Worm (Caenorhabditis elegans) whole organism, L2 larva: ENCODE measurements around the gene R160.14.

ENCODE experiments used
- C34F6.9 ChIP-seq: fragments of 150-350 bp; optimal IDR thresholded peaks from 2 replicates; lab custom pipeline; 2014; ENCODE audit warnings: missing biosample characterization, missing genetic modification characterization
- F13H6.1 ChIP-seq: sonication (generic microtip); optimal IDR thresholded peaks from 2 replicates; lab custom pipeline; 2016; ENCODE audit warnings: missing genetic modification characterization, missing compliant biosample characterization
- R02D3.7 ChIP-seq: fragments of 150-350 bp; optimal IDR thresholded peaks from 2 replicates; lab custom pipeline; 2014; ENCODE audit warnings: missing biosample characterization, missing genetic modification characterization
- Y55F3AM.14 ChIP-seq: fragments of 200-800 bp; sonication (Bioruptor generic); optimal IDR thresholded peaks from 2 replicates; lab custom pipeline; 2018; ENCODE audit warnings: mild to moderate bottlenecking, missing genetic modification characterization, missing compliant biosample characterization
- ZK546.5 ChIP-seq: sonication (generic microtip); optimal IDR thresholded peaks from 2 replicates; lab custom pipeline; 2017; ENCODE audit warnings: missing biosample characterization, missing genetic modification characterization
- alr-1 ChIP-seq: fragments of 150-350 bp; optimal IDR thresholded peaks from 2 replicates; lab custom pipeline; 2014; ENCODE audit warnings: missing biosample characterization, missing genetic modification characterization
- aly-2 ChIP-seq: fragments of 150-350 bp; optimal IDR thresholded peaks from 2 replicates; lab custom pipeline; 2014; ENCODE audit warnings: missing biosample characterization, missing genetic modification characterization
- blmp-1 ChIP-seq: sonication (generic microtip); optimal IDR thresholded peaks from 2 replicates; lab custom pipeline; 2017; ENCODE audit warnings: missing genetic modification characterization, mild to moderate bottlenecking, missing compliant biosample characterization, antibody characterized with exemption, moderate library complexity; ENCODE audit not compliant: insufficient read depth
- ceh-16 ChIP-seq: fragments of 150-350 bp; optimal IDR thresholded peaks from 2 replicates; lab custom pipeline; 2014; ENCODE audit warnings: missing biosample characterization, missing genetic modification characterization
- ceh-82 ChIP-seq: fragments of 150-350 bp; optimal IDR thresholded peaks from 2 replicates; lab custom pipeline; 2014; ENCODE audit warnings: missing biosample characterization, missing genetic modification characterization
- crh-2 ChIP-seq: sonication (generic microtip); optimal IDR thresholded peaks from 2 replicates; lab custom pipeline; 2017; ENCODE audit warnings: missing biosample characterization, missing genetic modification characterization
- egl-27 ChIP-seq: sonication (generic microtip); optimal IDR thresholded peaks from 3 replicates; lab custom pipeline; 2017; ENCODE audit warnings: missing biosample characterization, missing genetic modification reagents, missing genetic modification characterization
- elt-1 ChIP-seq: fragments of 150-350 bp; optimal IDR thresholded peaks from 2 replicates; lab custom pipeline; 2014; ENCODE audit warnings: missing biosample characterization, missing genetic modification characterization
- fos-1 ChIP-seq: fragments of 150-350 bp; optimal IDR thresholded peaks from 2 replicates; lab custom pipeline; 2014; ENCODE audit warnings: missing biosample characterization, missing genetic modification characterization
- gmeb-1 ChIP-seq: fragments of 150-350 bp; optimal IDR thresholded peaks from 2 replicates; lab custom pipeline; 2014; ENCODE audit warnings: missing biosample characterization, missing genetic modification characterization
- lin-11 ChIP-seq: fragments of 150-350 bp; sonication (generic microtip); optimal IDR thresholded peaks from 2 replicates; lab custom pipeline; 2014; ENCODE audit warnings: missing biosample characterization, missing genetic modification characterization, inconsistent platforms, mixed read lengths
- lin-13 ChIP-seq: fragments of 150-350 bp; optimal IDR thresholded peaks from 2 replicates; lab custom pipeline; 2014; ENCODE audit warnings: missing biosample characterization, missing genetic modification reagents, missing genetic modification characterization
- lin-39 ChIP-seq: fragments of 150-350 bp; optimal IDR thresholded peaks from 2 replicates; lab custom pipeline; 2014; ENCODE audit warnings: missing biosample characterization, missing genetic modification reagents, missing genetic modification characterization
- lsy-2 ChIP-seq, 2 experiments: fragments of 150-350 bp in 1 of 2; sonication (generic microtip) in 1 of 2; optimal IDR thresholded peaks; 2 replicates each; lab custom pipeline; 2014 to 2017; ENCODE audit warnings: missing biosample characterization in 2 of 2, missing genetic modification characterization in 2 of 2
- mab-5 ChIP-seq: fragments of 150-350 bp; optimal IDR thresholded peaks from 2 replicates; lab custom pipeline; 2014; ENCODE audit warnings: missing biosample characterization, missing genetic modification characterization
- mbf-1 ChIP-seq: sonication (generic microtip); optimal IDR thresholded peaks from 2 replicates; lab custom pipeline; 2017; ENCODE audit warnings: missing biosample characterization, missing genetic modification characterization
- mdl-1 ChIP-seq, 2 experiments: fragments of 150-350 bp in 1 of 2; sonication (generic microtip) in 1 of 2; optimal IDR thresholded peaks; 2 replicates each; lab custom pipeline; 2017; ENCODE audit warnings: missing biosample characterization in 2 of 2, missing genetic modification characterization in 2 of 2
- nhr-12 ChIP-seq: fragments of 150-350 bp; optimal IDR thresholded peaks from 2 replicates; lab custom pipeline; 2014; ENCODE audit warnings: missing biosample characterization, missing genetic modification characterization
- nhr-129 ChIP-seq: fragments of 150-350 bp; optimal IDR thresholded peaks from 2 replicates; lab custom pipeline; 2014; ENCODE audit warnings: missing biosample characterization, missing genetic modification characterization
- nhr-21 ChIP-seq: fragments of 150-350 bp; optimal IDR thresholded peaks from 2 replicates; lab custom pipeline; 2014; ENCODE audit warnings: missing biosample characterization, missing genetic modification characterization
- nhr-237 ChIP-seq: fragments of 150-350 bp; optimal IDR thresholded peaks from 2 replicates; lab custom pipeline; 2014; ENCODE audit warnings: missing biosample characterization, missing genetic modification characterization
- nhr-25 ChIP-seq: fragments of 150-350 bp; sonication (generic microtip); optimal IDR thresholded peaks from 3 replicates; lab custom pipeline; 2014; ENCODE audit warnings: missing biosample characterization, missing genetic modification characterization
- nhr-6 ChIP-seq: fragments of 150-350 bp; optimal IDR thresholded peaks from 2 replicates; lab custom pipeline; 2014; ENCODE audit warnings: missing biosample characterization, missing genetic modification characterization
- nhr-77 ChIP-seq: fragments of 150-350 bp; optimal IDR thresholded peaks from 2 replicates; lab custom pipeline; 2014; ENCODE audit warnings: missing biosample characterization, missing genetic modification characterization
- peb-1 ChIP-seq: fragments of 150-350 bp; optimal IDR thresholded peaks from 2 replicates; lab custom pipeline; 2014; ENCODE audit warnings: missing biosample characterization, missing genetic modification characterization
- sem-4 ChIP-seq: fragments of 150-350 bp; optimal IDR thresholded peaks from 2 replicates; lab custom pipeline; 2014; ENCODE audit warnings: missing biosample characterization, missing genetic modification reagents, missing genetic modification characterization
- sma-3 ChIP-seq: sonication (generic microtip); optimal IDR thresholded peaks from 2 replicates; lab custom pipeline; 2016; ENCODE audit warnings: missing genetic modification reagents, missing genetic modification characterization, missing compliant biosample characterization
- sma-9 ChIP-seq, 2 experiments: fragments of 150-350 bp in 1 of 2; sonication (generic microtip) in 1 of 2; optimal IDR thresholded peaks; 2 replicates each; lab custom pipeline; 2014 to 2016; ENCODE audit warnings: missing genetic modification characterization in 2 of 2, mild to moderate bottlenecking in 1 of 2, missing biosample characterization in 1 of 2, missing compliant biosample characterization in 1 of 2, missing genetic modification reagents in 1 of 2, moderate library complexity in 1 of 2
- snpc-4 ChIP-seq: fragments of 150-350 bp; optimal IDR thresholded peaks from 2 replicates; lab custom pipeline; 2014; ENCODE audit warnings: missing biosample characterization, missing genetic modification characterization
- unc-55 ChIP-seq: fragments of 150-350 bp; sonication (generic microtip); optimal IDR thresholded peaks from 3 replicates; lab custom pipeline; 2014; ENCODE audit warnings: missing biosample characterization, missing genetic modification reagents, missing genetic modification characterization
- unc-62 ChIP-seq: fragments of 150-350 bp; optimal IDR thresholded peaks from 2 replicates; lab custom pipeline; 2014; ENCODE audit warnings: missing biosample characterization, missing genetic modification reagents, missing genetic modification characterization
- zag-1 ChIP-seq: fragments of 150-350 bp; optimal IDR thresholded peaks from 2 replicates; lab custom pipeline; 2014; ENCODE audit warnings: missing biosample characterization, missing genetic modification characterization
- ztf-1 ChIP-seq: fragments of 200-800 bp; sonication (Bioruptor generic); conservative IDR thresholded peaks from 2 replicates; pipeline ENCODE4 v1.3.6; 2022; ENCODE audit warnings: missing genetic modification characterization, missing compliant biosample characterization
- ztf-11 ChIP-seq: sonication (generic microtip); optimal IDR thresholded peaks from 2 replicates; lab custom pipeline; 2017; ENCODE audit warnings: missing biosample characterization, missing genetic modification characterization
- ztf-4 ChIP-seq: fragments of 150-350 bp; optimal IDR thresholded peaks from 2 replicates; lab custom pipeline; 2014; ENCODE audit warnings: missing biosample characterization, missing genetic modification characterization

Gene R160.14

DNA sequence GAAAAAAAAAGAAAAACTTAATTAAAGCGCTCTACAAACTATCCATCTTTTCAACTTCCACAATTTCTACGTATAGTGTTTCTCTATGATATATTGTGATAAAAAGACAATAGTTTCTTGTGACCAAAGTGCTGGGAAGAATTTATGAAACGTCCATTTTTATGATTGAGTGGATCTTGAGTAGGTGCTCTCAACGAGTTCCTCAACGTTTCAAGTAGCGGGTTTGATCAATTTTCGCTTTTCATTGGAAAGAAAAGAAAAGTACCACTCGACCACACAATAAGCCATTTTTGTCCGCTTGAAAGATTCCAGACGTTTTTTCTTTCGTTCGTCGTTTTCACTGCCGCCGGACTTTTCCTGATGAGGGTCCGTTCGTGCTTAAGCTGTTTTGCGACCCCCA is 25.6 kb upstream of the R160.14 start:
- TF ChIP-seq sma-9 (GFP tag; optimal IDR thresholded peaks at IDR 0.05; lab: Kevin White, UChicago): no peak
- TF ChIP-seq sma-9 (tag; optimal IDR thresholded peaks at IDR 0.05; lab: Kevin White, UChicago): no peak
- no peak for TF ChIP-seq lsy-2 (tag; optimal IDR thresholded peaks at IDR 0.05; lab: Kevin White, UChicago)
- no peak for TF ChIP-seq gmeb-1
- TF ChIP-seq C34F6.9 (tag; lab: Kevin White, UChicago): no peak

DNA sequence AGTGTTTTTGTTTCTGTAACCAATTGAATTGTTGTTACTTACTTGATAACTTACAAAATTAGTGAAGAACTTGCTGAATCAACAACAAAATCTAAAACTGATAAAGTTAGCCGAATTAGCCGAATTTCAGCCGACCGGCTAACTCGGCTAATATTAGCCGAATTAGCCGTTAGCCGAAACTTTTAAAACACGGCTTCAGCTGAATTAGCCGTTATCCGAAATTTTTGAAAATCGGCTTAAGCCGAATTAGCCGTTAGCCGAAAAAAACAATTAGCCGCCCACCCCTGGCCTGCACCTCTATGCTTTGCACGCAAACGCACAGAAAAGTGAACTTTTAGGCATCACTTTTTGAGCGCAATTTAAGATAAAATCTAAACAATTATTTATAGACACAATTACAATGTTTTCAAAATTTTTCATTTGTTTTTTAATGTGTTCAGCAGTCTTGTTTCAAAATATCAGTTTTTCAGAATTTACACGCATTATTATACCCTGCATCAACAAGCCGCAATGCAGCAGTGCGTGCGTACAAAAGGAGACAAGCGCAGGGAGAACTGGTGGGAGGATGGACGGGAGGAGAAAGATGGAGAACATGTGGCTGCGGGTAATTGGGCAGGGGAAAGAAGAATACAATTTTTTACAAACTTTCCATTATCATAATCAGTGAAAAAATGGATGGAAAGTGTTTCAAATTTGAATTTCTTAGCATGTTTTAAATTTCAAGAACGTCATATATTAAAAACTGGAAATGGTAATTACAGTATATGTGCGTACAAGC is 23.4 kb upstream of the R160.14 start:
- TF ChIP-seq nhr-6 (tag; lab: Kevin White, UChicago) (peak; percentile 49), sem-4 (tag; lab: Kevin White, UChicago) (peak; percentile 22), unc-62 (GFP tag; lab: Kevin White, UChicago) (no peak), unc-55 (GFP tag; lab: Kevin White, UChicago) (peak; percentile 77), crh-2 (tag; lab: Kevin White, UChicago) (peak; percentile 89), sma-9 (GFP tag; optimal IDR thresholded peaks at IDR 0.05; lab: Kevin White, UChicago) (peak; percentile 47), sma-9 (tag; optimal IDR thresholded peaks at IDR 0.05; lab: Kevin White, UChicago) (no peak), mab-5 (tag; lab: Kevin White, UChicago) (peak; percentile 70), sma-3 (GFP tag; lab: Kevin White, UChicago) (peak; percentile 82), mbf-1 (peak; percentile 35), R02D3.7 (tag; lab: Kevin White, UChicago) (no peak), snpc-4 (tag; lab: Kevin White, UChicago) (peak; percentile 41), ceh-82 (tag; lab: Kevin White, UChicago) (peak; percentile 63), F13H6.1 (tag; lab: Kevin White, UChicago) (peak; percentile 79), lsy-2 (tag; optimal IDR thresholded peaks at IDR 0.05; lab: Kevin White, UChicago) (peak; percentile 59 to 77), gmeb-1 (peak; percentile 82), Y55F3AM.14 (GFP tag; lab: Kevin White, UChicago) (no peak), nhr-25 (peak; percentile 78), aly-2 (tag; lab: Kevin White, UChicago) (no peak), fos-1 (peak; percentile 64), nhr-21 (peak; percentile 85), lin-13 (GFP tag; lab: Kevin White, UChicago) (peak; percentile 60), egl-27 (tag; lab: Kevin White, UChicago) (peak; percentile 63), nhr-12 (tag; lab: Kevin White, UChicago) (no peak), nhr-129 (tag; lab: Kevin White, UChicago) (peak; percentile 82), C34F6.9 (tag; lab: Kevin White, UChicago) (peak; percentile 46), lin-39 (tag; lab: Kevin White, UChicago) (no peak), elt-1 (tag; lab: Kevin White, UChicago) (no peak)

ce11 chrX:4391680-4392079 is 19.8 kb upstream of the R160.14 start:
- TF ChIP-seq Y55F3AM.14 (GFP tag; lab: Kevin White, UChicago) (peak; percentile 10), nhr-237 (tag; lab: Kevin White, UChicago) (no peak), snpc-4 (tag; lab: Kevin White, UChicago) (no peak), ceh-82 (tag; lab: Kevin White, UChicago) (no peak), nhr-25 (no peak)

- peak; percentile 83 for TF ChIP-seq egl-27 (tag; lab: Kevin White, UChicago)
- peak; percentile 96 for TF ChIP-seq crh-2 (tag; lab: Kevin White, UChicago)
- peak; percentile 97 for TF ChIP-seq unc-55 (GFP tag; lab: Kevin White, UChicago)
- peak; percentile 96 for TF ChIP-seq lin-11 (tag; lab: Kevin White, UChicago)
- TF ChIP-seq unc-62 (GFP tag; lab: Kevin White, UChicago): peak; percentile 82
- TF ChIP-seq nhr-77: peak; percentile 49
- peak; percentile 89 for TF ChIP-seq ceh-82 (tag; lab: Kevin White, UChicago)
- TF ChIP-seq zag-1 (tag; lab: Kevin White, UChicago): peak; percentile 95
- TF ChIP-seq gmeb-1: peak; percentile 69
- TF ChIP-seq nhr-6 (tag; lab: Kevin White, UChicago): peak; percentile 88
- peak; percentile 84 for TF ChIP-seq ceh-16 (tag; lab: Kevin White, UChicago)
- peak; percentile 90 for TF ChIP-seq mab-5 (tag; lab: Kevin White, UChicago)
- TF ChIP-seq blmp-1 (tag; lab: Kevin White, UChicago): peak; percentile 85
- TF ChIP-seq Y55F3AM.14 (GFP tag; lab: Kevin White, UChicago): peak; percentile 89
- peak; percentile 93 for TF ChIP-seq nhr-25
- TF ChIP-seq ztf-11 (tag; lab: Kevin White, UChicago): no peak
- TF ChIP-seq sma-3 (GFP tag; lab: Kevin White, UChicago): peak; percentile 91
- TF ChIP-seq mdl-1 (tag; optimal IDR thresholded peaks at IDR 0.05; lab: Kevin White, UChicago): peak; percentile 46 to 85
- no peak for TF ChIP-seq peb-1 (tag; lab: Kevin White, UChicago)
- TF ChIP-seq lsy-2 (tag; optimal IDR thresholded peaks at IDR 0.05; lab: Kevin White, UChicago): peak; percentile 75 to 91
- TF ChIP-seq ztf-1: no peak
- TF ChIP-seq nhr-129 (tag; lab: Kevin White, UChicago): peak; percentile 97
- TF ChIP-seq aly-2 (tag; lab: Kevin White, UChicago): no peak
- peak; percentile 57 for TF ChIP-seq nhr-237 (tag; lab: Kevin White, UChicago)
- no peak for TF ChIP-seq alr-1 (tag; lab: Kevin White, UChicago)
- TF ChIP-seq nhr-12 (tag; lab: Kevin White, UChicago): no peak
- peak; percentile 92 for TF ChIP-seq ztf-4 (tag; lab: Kevin White, UChicago)
- TF ChIP-seq mbf-1: no peak
- TF ChIP-seq C34F6.9 (tag; lab: Kevin White, UChicago): peak; percentile 97
- TF ChIP-seq elt-1 (tag; lab: Kevin White, UChicago): no peak
- TF ChIP-seq ZK546.5: peak; percentile 46
Measured at ce11 chrX:4388834-4389409, 17.0 kb upstream of the R160.14 start, which contains the start of gene dpy-23. dpy-23 (plus strand) TSS chrX:4389359.
